Worm (Caenorhabditis elegans): ENCODE data around the gene npl-4.2.

ce11 chrII:5582309-5582708 lies 40.4 kb upstream of the npl-4.2 start, which contains the start of gene T25E4.2:
- no peak for TF ChIP-seq nfya-1 (tag; optimal IDR thresholded peaks at IDR 0.05; ENCODE audit: borderline replicate concordance, insufficient read depth)
- TF ChIP-seq lin-40 (tag; optimal IDR thresholded peaks at IDR 0.05), result no peak
- no peak for TF ChIP-seq unc-130 (GFP tag; optimal IDR thresholded peaks at IDR 0.05)
- TF ChIP-seq T07F8.4 (tag; optimal IDR thresholded peaks at IDR 0.05), result no peak
- TF ChIP-seq lir-1 (GFP tag; conservative IDR thresholded peaks at IDR 0.05), result no peak
- no peak for TF ChIP-seq ztf-22 (GFP tag; optimal IDR thresholded peaks at IDR 0.05)
- no peak for TF ChIP-seq madf-6 (GFP tag; IDR thresholded peaks at IDR 0.05)

Data from whole organism, young adult.